Worm (Caenorhabditis elegans): ENCODE results near the gene C45G9.6.

ce11 chrIII:5004621-5005020, 31.6 kb upstream of the C45G9.6 start, which contains the start of gene R144.6:
- TF ChIP-seq ces-1 (GFP tag; optimal IDR thresholded peaks at IDR 0.05) (no peak), nhr-12 (tag; optimal IDR thresholded peaks at IDR 0.05) (no peak), tbx-8 (GFP tag; optimal IDR thresholded peaks at IDR 0.05) (no peak)

Data from whole organism, mixed stage, embryonic.